Fruit fly (Drosophila melanogaster): ENCODE results near the gene Ir7a.
A peak's percentile ranks its signal among the peaks of the same experiment; 100 is the strongest.

Gene Ir7a

DNA sequence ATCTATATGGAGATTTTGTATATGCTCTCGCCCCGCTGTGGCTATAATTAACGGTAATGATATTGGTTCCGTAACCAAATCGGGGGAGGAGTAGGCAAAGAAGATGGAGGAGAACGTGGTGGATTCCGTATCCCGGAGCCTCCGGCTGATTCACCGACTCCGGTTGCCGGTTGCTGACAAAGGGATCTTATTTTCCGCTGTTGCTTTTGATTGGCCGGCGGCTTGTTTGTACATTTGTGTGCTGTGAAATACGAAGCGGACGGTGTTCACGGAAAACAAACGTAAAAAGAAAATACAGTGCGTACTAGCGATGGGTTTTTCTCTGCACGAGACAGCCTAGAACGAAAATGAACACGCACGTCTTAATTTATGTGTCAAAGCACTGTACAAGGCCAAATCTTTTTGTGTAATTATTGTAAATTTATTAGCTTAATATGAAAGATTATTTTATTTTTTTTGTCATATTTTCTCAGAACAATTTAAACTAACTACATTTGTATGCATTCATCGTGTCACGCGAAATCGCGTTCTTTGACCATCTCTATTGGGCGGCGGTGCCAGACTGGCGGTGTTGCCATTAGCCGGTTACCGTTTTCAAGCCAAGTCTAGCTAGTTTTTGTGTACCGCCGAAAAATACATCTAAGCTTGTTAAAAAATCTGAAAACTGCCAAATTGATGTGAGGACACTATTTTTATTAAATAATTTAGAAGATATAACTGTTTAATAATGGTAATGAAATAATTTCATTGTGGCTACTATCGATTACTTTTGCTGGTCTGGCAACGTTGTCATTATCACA is 30.5 kb upstream of the Ir7a start, which contains the start of the genes Pdp and Rab39 (continued):
- TF ChIP-seq CG8359 (GFP tag; optimal IDR thresholded peaks at IDR 0.05; ENCODE audit: borderline replicate concordance) (no peak), CG9876 (GFP tag; optimal IDR thresholded peaks at IDR 0.05) (peak; percentile 49), CG6254 (GFP tag; optimal IDR thresholded peaks at IDR 0.05) (no peak), CG6683 (GFP tag; optimal IDR thresholded peaks at IDR 0.05) (no peak), CG11398 (GFP tag; optimal IDR thresholded peaks at IDR 0.05) (no peak), CG12769 (tag; optimal IDR thresholded peaks at IDR 0.05) (no peak), Dek (tag; optimal IDR thresholded peaks at IDR 0.05) (peak; percentile 81), croc (GFP tag; conservative IDR thresholded peaks at IDR 0.05) (peak; percentile 73), pzg (GFP tag; optimal IDR thresholded peaks at IDR 0.05) (peak; percentile 68), vfl (GFP tag; optimal IDR thresholded peaks at IDR 0.05) (peak; percentile 67), peb (GFP tag; IDR thresholded peaks at IDR 0.05) (peak; percentile 46; the same call in 1 of the 2 replicates), CG2129 (GFP tag; IDR thresholded peaks at IDR 0.05; ENCODE audit: partially characterized antibody) (peak; percentile 83), CG4404 (GFP tag; IDR thresholded peaks at IDR 0.05) (peak; percentile 82), GATAe (GFP tag; conservative IDR thresholded peaks at IDR 0.05) (no peak; the same call in 1 of the 2 replicates), repo (GFP tag; optimal IDR thresholded peaks at IDR 0.05) (no peak), fru (optimal IDR thresholded peaks at IDR 0.05) (no peak), hb (GFP tag; IDR thresholded peaks at IDR 0.05; ENCODE audit: partially characterized antibody) (peak; percentile 90), gsb (GFP tag; IDR thresholded peaks at IDR 0.05) (peak; percentile 7; the same call in 1 of the 2 replicates), gcm (GFP tag; optimal IDR thresholded peaks at IDR 0.05) (peak; percentile 60), Atf-2 (GFP tag; optimal IDR thresholded peaks at IDR 0.05) (peak; percentile 17), Rfx (GFP tag; IDR thresholded peaks at IDR 0.05) (peak; percentile 88), cg (GFP tag; optimal IDR thresholded peaks at IDR 0.05) (peak; percentile 52), inv (GFP tag; IDR thresholded peaks at IDR 0.05; ENCODE audit: partially characterized antibody) (peak; percentile 94), unc-4 (GFP tag; IDR thresholded peaks at IDR 0.05; ENCODE audit: partially characterized antibody) (peak; percentile 90), sqz (GFP tag; optimal IDR thresholded peaks at IDR 0.05) (peak; percentile 70), CG2199 (GFP tag; IDR thresholded peaks at IDR 0.05) (peak; percentile 26; the same call in 1 of the 3 replicates), CG16815 (GFP tag; optimal IDR thresholded peaks at IDR 0.05) (peak; percentile 76), CG13287 (GFP tag; IDR thresholded peaks at IDR 0.05; ENCODE audit: partially characterized antibody) (peak; percentile 94), CG34422 (GFP tag; IDR thresholded peaks at IDR 0.05) (peak; percentile 82), en (GFP tag; optimal IDR thresholded peaks at IDR 0.05) (peak; percentile 20), CG1024 (GFP tag; IDR thresholded peaks at IDR 0.05) (peak; percentile 21; the same call in 1 of the 2 replicates), Taf1 (GFP tag; IDR thresholded peaks at IDR 0.05) (peak; percentile 34; the same call in 1 of the 2 replicates), tap (tag; optimal IDR thresholded peaks at IDR 0.05) (no peak), CG5180 (GFP tag; optimal IDR thresholded peaks at IDR 0.05) (no peak), Gug (GFP tag; IDR thresholded peaks at IDR 0.05) (peak; percentile 83), pros (GFP tag; optimal IDR thresholded peaks at IDR 0.05) (no peak), stwl (tag; optimal IDR thresholded peaks at IDR 0.05) (peak; percentile 49), toy (GFP tag; IDR thresholded peaks at IDR 0.05) (0 out of 2 replicates have a peak, but pooled peaks have one; percentile 57), NFAT (GFP tag; IDR thresholded peaks at IDR 0.05) (peak; percentile 78; the same call in 1 of the 2 replicates), Opbp (GFP tag; IDR thresholded peaks at IDR 0.05; ENCODE audit: partially characterized antibody) (peak; percentile 86), CG3163 (GFP tag; optimal IDR thresholded peaks at IDR 0.05) (no peak), Stat92E (GFP tag; optimal IDR thresholded peaks at IDR 0.05) (no peak), fd96Cb (tag; optimal IDR thresholded peaks at IDR 0.05) (peak; percentile 66), dati (GFP tag; IDR thresholded peaks at IDR 0.05) (no peak), phol (tag; optimal IDR thresholded peaks at IDR 0.05) (peak; percentile 78), CG6654 (GFP tag; optimal IDR thresholded peaks at IDR 0.05) (no peak)
